Fruit fly (Drosophila melanogaster): Measurements from ENCODE around the gene Cbp80.

Cbp80 gene

dm6 chrX:4618869-4619268 lies 30.9 kb upstream of the Cbp80 start:
- no peak for TF ChIP-seq dysf (GFP tag; IDR thresholded peaks at IDR 0.05)
- TF ChIP-seq fru (optimal IDR thresholded peaks at IDR 0.05), result no peak
- TF ChIP-seq kni (GFP tag; optimal IDR thresholded peaks at IDR 0.05), result no peak
- TF ChIP-seq sug (tag; optimal IDR thresholded peaks at IDR 0.05), result peak; percentile 14
- no peak for TF ChIP-seq Drgx (GFP tag; IDR thresholded peaks at IDR 0.05)
- peak in 1 of 2 experiments; percentile 29 for TF ChIP-seq Hr78 (GFP tag; optimal IDR thresholded peaks at IDR 0.05)
- TF ChIP-seq Nf-YB (GFP tag; optimal IDR thresholded peaks at IDR 0.05), result peak; percentile 91
- no peak for TF ChIP-seq seq (GFP tag; IDR thresholded peaks at IDR 0.05)
- no peak for TF ChIP-seq Dip3 (GFP tag; optimal IDR thresholded peaks at IDR 0.05)
- TF ChIP-seq CG8089 (GFP tag; optimal IDR thresholded peaks at IDR 0.05), result no peak
- no peak for TF ChIP-seq CG4617 (GFP tag; optimal IDR thresholded peaks at IDR 0.05; ENCODE audit: borderline replicate concordance)
- TF ChIP-seq corto (GFP tag; optimal IDR thresholded peaks at IDR 0.05), result no peak
- TF ChIP-seq exex (tag; optimal IDR thresholded peaks at IDR 0.05), result peak; percentile 37
- no peak for TF ChIP-seq wek (GFP tag; optimal IDR thresholded peaks at IDR 0.05)
- no peak for TF ChIP-seq GATAe (GFP tag; conservative IDR thresholded peaks at IDR 0.05)
- TF ChIP-seq sim (GFP tag; IDR thresholded peaks at IDR 0.05), result no peak
- peak; percentile 88 for TF ChIP-seq Nf-YC (tag; optimal IDR thresholded peaks at IDR 0.05)
- TF ChIP-seq knrl (GFP tag; IDR thresholded peaks at IDR 0.05; ENCODE audit: partially characterized antibody), result no peak
- no peak for TF ChIP-seq CG8944 (GFP tag; optimal IDR thresholded peaks at IDR 0.05)
- TF ChIP-seq CG3281 (GFP tag; optimal IDR thresholded peaks at IDR 0.05), result no peak
- no peak for TF ChIP-seq Hand (GFP tag; optimal IDR thresholded peaks at IDR 0.05)
- TF ChIP-seq CG8765 (GFP tag; IDR thresholded peaks at IDR 0.05), result no peak
- no peak for TF ChIP-seq CG5953 (GFP tag; IDR thresholded peaks at IDR 0.05)
- TF ChIP-seq cg (GFP tag; optimal IDR thresholded peaks at IDR 0.05), result peak; percentile 54
- no peak for TF ChIP-seq Ets65A (GFP tag)

dm6 chrX:4627160-4627559 lies 22.7 kb upstream of the Cbp80 start:
- TF ChIP-seq stwl (tag; optimal IDR thresholded peaks at IDR 0.05) (peak; percentile 92), H2.0 (GFP tag; IDR thresholded peaks at IDR 0.05) (no peak), E2f2 (GFP tag; IDR thresholded peaks at IDR 0.05) (peak; percentile 69), zen2 (GFP tag; IDR thresholded peaks at IDR 0.05; ENCODE audit: partially characterized antibody) (peak; percentile 44; the same call in 2 of the 3 replicates), maf-S (GFP tag; optimal IDR thresholded peaks at IDR 0.05) (no peak), CG34224 (GFP tag; IDR thresholded peaks at IDR 0.05; ENCODE audit: partially characterized antibody) (0 out of 3 replicates have a peak, but pooled peaks have one; percentile 17), trem (tag; optimal IDR thresholded peaks at IDR 0.05) (no peak), CG18476 (GFP tag; optimal IDR thresholded peaks at IDR 0.05) (no peak), CG9876 (GFP tag; optimal IDR thresholded peaks at IDR 0.05) (no peak), Ets97D (GFP tag; optimal IDR thresholded peaks at IDR 0.05) (peak; percentile 11), Dp (GFP tag; optimal IDR thresholded peaks at IDR 0.05) (peak; percentile 59), CG17802 (tag; optimal IDR thresholded peaks at IDR 0.05) (no peak), NFAT (GFP tag; IDR thresholded peaks at IDR 0.05) (no peak), Myb (GFP tag; optimal IDR thresholded peaks at IDR 0.05) (peak; percentile 43), luna (GFP tag; optimal IDR thresholded peaks at IDR 0.05) (no peak), CG13287 (GFP tag; IDR thresholded peaks at IDR 0.05; ENCODE audit: partially characterized antibody) (peak; percentile 24; the same call in 1 of the 2 replicates), HmgZ (tag; optimal IDR thresholded peaks at IDR 0.05) (no peak), gfzf (GFP tag; optimal IDR thresholded peaks at IDR 0.05) (peak; percentile 51)
